Fruit fly (Drosophila melanogaster): Measurements from ENCODE around the gene CG32413.

Gene CG32413

DNA sequence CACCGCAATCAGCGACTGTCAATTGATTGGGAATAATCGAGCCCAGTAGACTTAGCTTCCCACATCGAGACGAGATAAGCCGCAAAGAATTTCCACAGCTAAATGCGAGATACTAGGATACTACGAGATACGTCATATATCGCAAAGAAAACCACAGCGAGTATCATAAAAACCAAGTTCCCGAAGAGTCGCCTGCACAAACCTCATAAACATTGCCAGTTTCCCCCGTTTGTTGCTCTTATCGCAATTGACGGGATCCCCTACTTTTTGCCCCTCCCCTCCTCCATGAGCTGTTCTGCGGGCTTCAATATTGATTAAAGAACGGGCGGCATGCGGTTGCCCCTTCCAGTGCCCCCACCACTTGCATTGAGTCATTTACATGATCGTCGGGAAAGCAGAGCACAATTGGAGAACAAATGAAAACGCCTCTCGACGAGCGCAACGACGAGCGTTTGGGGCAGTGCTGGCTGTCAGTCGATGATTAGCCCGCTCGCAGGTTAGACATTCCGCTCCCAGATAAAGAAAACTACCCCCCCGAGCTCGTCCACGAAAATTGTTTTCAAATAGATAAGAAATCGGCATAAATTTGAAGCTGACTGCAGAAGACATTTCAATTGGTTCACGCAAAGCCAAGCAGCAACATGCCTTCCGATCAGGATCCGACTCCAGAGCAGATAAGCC is 18.3 kb upstream of the CG32413 start, which contains the start of gene CG32407:
TSS of gene CG32407 (plus strand) at position 51 of the 681 bp plus-strand sequence.
- TF ChIP-seq CTCF (optimal IDR thresholded peaks at IDR 0.05) (no peak), CG8478 (optimal IDR thresholded peaks at IDR 0.05) (no peak)

DNA sequence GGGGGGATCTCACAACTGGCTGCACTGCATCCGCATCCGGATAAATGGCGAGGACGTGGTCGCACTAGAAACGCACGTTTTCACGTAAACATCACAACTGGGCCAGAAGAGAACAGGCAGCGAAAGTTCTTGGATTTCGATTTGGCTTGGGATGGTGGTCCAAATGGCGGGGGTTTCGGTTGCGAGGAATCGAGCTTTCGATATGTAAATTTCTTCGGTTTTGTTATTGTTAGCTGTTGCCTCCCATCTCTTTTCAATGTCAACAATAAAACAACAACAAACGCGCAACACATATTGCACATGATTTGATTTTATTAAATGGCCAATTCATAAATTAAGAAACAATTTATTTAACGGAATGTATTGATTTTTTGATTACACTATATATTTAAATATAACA is 17.4 kb upstream of the CG32413 start, which contains the start of gene PXo:
TSS of gene PXo (minus strand) at position 101 of the 400 bp plus-strand sequence.
- TF ChIP-seq CG8478 (optimal IDR thresholded peaks at IDR 0.05) (no peak), CTCF (optimal IDR thresholded peaks at IDR 0.05) (no peak)

DNA sequence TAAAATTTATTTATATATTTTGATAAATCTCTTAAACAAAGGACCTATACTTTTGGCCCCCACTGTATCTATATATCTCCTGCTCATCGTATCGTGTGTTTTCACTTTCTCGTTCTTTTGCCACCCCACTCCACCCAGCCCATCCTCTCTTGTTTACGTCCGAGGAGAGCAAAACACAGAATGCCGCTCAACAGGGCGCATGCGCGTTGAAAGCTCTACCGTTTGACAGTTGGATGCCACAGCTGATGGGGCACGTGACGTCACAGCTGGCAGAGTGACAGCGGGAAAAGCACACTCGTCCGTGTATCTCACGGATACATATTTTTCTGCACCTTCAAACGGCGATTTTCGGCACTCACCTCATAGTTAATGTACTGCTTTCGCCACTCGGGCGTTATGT is 16.9 kb upstream of the CG32413 start:
- TF ChIP-seq CTCF (optimal IDR thresholded peaks at IDR 0.05) (no peak), CG8478 (optimal IDR thresholded peaks at IDR 0.05) (no peak)

DNA sequence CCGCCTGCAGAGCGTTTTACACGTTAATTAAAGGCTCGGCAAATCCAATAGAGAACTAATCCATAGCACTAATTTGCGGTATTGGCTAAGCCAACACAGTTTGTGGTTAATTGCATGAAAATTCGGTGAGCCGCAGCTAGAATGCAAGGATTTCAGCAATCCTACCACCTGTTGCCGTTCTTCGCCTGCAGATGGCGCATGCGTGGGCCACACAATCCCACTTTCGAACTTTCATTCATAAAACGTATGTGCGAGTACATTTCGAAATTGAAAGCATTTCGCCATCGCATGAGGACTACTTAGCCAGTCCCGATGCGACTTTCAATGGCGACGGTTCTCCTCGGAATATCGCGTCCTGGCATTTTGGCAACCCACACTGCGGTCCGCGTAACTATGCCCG is 3.2 kb upstream of the CG32413 start, which contains the start of gene CG13288:
TSS of gene CG13288 (plus strand) at position 305 of the 400 bp plus-strand sequence.
- TF ChIP-seq CG8478 (optimal IDR thresholded peaks at IDR 0.05) (no peak), CTCF (optimal IDR thresholded peaks at IDR 0.05) (peak; percentile 82 to 91)

DNA sequence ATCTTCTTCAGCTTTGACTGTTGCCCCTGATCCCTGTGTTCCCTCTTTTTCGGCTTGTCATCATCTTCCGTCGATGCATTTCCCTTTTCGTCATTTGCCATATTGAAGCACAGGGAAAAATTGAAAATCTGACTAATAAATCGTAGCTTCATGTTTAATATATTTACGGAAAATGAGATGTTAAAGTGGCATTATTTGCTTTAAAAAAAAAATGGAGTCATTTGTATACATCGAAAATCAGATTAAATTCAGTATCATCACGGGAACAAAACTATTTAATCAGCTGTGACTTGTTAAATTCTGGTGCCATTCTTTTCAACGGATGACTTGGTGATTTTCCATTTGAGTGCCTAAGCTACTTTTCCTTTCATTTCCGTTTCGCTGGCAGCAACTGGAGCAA is 2.7 kb upstream of the CG32413 start, which contains the start of gene CG10486:
TSS of gene CG10486 (minus strand) at position 101 of the 400 bp plus-strand sequence.
- TF ChIP-seq CTCF (optimal IDR thresholded peaks at IDR 0.05), result no peak
- TF ChIP-seq CG8478 (optimal IDR thresholded peaks at IDR 0.05), result no peak

DNA sequence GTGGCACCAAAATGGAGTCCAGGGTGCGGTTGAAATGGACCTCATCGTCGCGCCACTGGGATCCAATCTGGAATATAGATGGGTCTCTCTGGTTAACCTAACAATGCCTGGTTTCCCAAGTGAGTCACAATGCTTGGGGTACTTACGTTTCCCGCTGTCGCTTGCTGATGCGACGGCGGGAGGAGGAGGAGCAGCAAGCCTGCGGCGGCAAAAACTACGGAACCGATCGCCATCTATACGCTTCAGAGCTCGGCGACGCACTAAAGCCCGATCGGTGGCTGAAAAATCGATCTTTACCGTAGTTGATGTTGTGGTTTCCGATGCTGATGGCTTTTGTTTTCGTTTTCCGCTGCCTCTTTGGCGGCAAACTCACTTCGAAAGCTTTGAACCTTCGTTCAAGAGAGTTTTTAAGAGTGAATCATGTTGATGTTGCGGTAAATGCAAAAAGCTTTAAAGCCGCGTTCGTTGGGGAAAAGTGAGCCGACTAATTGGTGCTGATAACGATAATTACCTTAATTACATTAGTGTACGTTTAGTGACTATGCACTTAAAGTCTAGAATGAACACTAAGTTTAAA is 1.6 kb downstream of the CG32413 start, which contains the start of gene QC:
TSS of gene QC (minus strand) at position 268 of the 577 bp plus-strand sequence.
- no peak for TF ChIP-seq CG8478 (optimal IDR thresholded peaks at IDR 0.05)
- no peak for TF ChIP-seq CTCF (optimal IDR thresholded peaks at IDR 0.05)

DNA sequence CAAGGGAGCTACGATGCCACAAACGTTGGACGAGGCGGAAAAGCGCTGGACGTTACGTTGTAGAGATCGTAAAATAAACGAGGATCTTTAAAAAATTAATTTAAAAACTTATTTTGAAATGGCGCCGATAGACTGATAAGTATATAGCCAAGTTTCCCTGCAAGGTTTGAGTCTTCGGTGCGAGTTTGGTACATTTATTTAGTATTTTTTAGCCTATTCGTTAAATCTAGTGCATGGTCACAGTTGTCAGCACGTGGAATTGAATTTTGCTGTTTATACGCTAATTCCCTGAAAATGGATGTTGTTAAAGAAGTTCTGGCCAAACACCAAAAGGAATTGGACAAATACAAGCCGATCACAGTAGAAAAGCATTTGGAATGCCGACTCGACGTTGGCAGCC is 4.5 kb downstream of the CG32413 start, which contains the start of gene CG32409:
TSS of gene CG32409 (plus strand) at position 224 of the 400 bp plus-strand sequence.
- TF ChIP-seq CG8478 (optimal IDR thresholded peaks at IDR 0.05) (no peak), CTCF (optimal IDR thresholded peaks at IDR 0.05) (peak in 1 of 2 experiments; percentile 36)

DNA sequence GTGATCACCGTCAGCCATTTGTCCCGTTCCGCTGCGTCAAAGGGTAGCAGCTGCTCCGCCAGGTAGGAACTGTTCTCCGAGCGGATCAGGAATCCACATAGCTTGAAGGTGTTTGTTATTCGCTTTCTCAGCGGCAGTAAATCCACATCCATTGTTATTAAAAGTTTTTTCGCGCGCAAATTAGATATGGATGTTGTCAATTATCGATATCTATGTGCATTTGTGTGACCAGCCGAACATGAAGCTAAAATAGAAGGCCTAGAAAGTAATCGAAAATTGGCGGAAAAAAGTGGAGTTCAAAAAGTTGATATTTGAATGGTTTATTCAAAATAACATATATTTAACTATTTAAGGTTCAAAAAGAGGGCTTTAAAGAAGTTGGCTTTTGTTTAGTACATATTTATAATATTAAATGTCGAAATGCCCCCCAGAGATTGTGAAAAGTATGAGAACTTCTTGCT is 6.6 kb downstream of the CG32413 start, which contains the start of the genes PolE2 and CG5592:
TSS of gene PolE2 (minus strand) at position 208 of the 461 bp plus-strand sequence.
TSS of gene CG5592 (plus strand) at position 411 of the 461 bp plus-strand sequence.
- no peak for TF ChIP-seq CG8478 (optimal IDR thresholded peaks at IDR 0.05)
- no peak for TF ChIP-seq CTCF (optimal IDR thresholded peaks at IDR 0.05)

DNA sequence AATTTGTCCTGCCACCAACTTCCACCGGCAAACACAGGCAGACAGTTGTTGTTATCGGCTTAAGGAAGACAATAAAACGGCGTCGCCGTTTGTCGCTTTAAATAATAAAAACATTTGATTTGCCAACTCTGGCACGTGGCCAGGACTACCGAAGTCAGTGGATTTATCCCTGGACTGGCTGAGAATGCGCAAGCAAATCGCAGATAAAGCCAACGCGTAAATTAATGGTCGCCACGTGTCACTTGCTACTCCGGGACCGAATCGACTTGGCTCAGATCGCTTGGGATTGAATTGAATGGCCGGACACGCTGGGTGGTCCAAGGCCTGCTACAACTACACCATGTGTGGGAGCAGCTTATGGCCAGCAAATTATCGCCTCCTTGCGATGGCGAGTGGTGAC is 10.8 kb downstream of the CG32413 start:
- TF ChIP-seq CTCF (optimal IDR thresholded peaks at IDR 0.05) (no peak), CG8478 (optimal IDR thresholded peaks at IDR 0.05) (no peak)

DNA sequence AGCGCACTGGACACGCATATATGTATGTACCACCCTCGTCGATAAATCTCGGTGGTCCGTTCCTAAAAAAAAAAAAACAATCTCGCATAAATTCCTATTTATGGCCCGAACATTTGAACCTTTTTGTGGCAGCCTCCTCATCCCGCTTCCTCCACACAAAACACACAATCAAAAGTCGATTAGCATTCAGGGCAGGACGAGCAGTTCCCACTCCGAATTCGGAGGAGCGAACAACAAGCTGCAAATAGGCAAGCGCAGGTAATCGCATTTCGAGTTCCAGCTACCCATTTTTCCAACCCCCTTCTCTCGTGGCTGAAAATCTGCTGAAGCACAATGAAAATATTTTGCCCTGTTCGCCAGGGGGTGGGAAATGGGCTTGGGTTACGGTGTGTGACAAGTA is 12.0 kb downstream of the CG32413 start:
- TF ChIP-seq CTCF (optimal IDR thresholded peaks at IDR 0.05) (no peak), CG8478 (optimal IDR thresholded peaks at IDR 0.05) (no peak)

DNA sequence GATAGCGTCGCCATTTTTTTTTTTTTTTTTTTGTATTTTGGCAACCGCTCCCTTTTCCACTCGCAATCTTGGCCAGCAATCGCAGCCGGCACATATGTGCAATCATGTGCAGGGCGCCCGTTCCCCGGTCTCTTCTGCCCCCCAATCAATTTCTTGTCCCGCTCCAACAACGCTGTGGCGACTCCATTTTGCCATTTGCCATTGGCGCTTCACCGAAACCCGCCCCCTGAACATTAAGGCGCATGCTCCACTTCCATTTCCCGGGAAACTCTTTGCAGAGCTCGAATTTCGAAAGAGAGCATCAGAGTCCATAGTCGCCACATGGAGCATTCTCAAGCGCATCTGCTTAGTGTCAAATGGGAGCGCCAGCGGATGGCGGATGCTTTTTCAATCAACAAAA is 12.7 kb downstream of the CG32413 start:
- TF ChIP-seq CTCF (optimal IDR thresholded peaks at IDR 0.05) (no peak), CG8478 (optimal IDR thresholded peaks at IDR 0.05) (no peak)

DNA sequence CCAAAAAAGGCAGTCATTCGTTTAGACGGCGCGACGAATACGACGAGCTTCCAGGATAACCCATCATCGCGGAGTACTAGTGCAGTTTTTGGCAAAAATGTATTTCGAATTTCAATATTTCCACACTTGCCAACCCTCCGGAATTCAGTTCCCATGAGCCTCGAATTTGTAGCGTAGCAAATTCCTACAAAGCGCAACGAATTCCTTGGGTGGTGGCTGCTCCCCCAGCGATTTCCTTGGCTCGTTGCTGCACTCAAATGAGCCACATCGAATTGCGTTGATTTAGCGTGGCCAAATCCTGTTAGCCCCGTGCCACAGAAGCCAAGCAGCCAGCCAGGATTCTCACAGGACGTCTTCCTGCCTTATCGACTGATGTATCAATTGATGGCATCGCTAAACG is 19.1 kb downstream of the CG32413 start:
- TF ChIP-seq CTCF (optimal IDR thresholded peaks at IDR 0.05), result no peak
- no peak for TF ChIP-seq CG8478 (optimal IDR thresholded peaks at IDR 0.05)

DNA sequence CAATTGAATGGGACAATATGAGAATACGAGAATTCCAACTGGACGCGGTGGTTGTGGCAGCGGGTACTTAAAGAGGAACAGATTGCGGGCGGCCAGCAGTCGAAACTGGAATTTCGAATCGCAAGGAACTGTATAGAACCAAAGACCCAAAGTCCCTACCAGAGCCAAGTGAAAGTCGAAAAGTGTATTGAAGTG is 21.7 kb downstream of the CG32413 start, which contains the start of gene CG13287:
TSS of gene CG13287 (plus strand) at position 96 of the 195 bp plus-strand sequence.
- TF ChIP-seq CG8478 (optimal IDR thresholded peaks at IDR 0.05) (no peak), CTCF (optimal IDR thresholded peaks at IDR 0.05) (no peak)

DNA sequence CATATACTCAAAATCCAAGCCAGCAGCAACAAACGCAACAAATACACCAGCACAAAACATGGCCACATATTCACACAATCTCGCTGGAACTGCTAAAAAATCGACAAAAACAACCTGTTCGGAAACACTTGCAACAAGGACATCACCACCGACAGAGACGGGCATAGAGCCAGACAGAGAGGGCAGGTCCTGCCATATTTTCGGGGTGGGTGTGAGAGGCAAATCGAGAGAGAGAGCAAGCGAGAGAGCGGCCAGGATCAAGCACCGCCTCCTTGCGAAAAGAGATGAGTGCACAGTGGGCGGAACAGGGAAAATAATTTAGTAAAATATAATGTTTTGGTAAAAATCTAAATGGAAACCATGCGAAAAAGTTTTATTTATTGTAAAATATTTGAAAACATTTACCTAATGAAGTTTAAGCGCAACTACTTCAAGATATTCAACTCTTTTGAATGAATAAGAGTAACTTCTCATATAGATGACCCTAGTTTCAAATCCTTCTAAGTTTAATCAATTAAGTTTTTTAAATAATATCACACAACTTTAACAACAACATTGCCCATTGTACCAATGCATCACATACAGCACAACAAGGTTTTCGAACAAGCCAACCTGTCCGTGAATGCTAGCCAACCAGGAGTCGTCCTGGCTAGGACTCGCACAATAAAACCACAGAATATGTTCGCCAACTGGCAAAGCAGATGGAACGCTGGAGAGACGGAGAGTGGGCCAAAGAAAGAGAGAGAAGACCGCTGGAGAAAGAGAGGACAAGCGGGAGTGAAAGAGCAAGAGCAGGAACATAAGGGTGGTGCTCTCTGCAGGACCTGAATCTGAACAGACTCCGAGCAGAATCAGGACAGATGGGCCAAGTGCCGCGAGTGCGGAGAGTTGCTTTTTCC is 22.3 kb downstream of the CG32413 start:
- TF ChIP-seq CTCF (optimal IDR thresholded peaks at IDR 0.05), result peak in 1 of 2 experiments; percentile 28
- TF ChIP-seq CG8478 (optimal IDR thresholded peaks at IDR 0.05), result no peak

DNA sequence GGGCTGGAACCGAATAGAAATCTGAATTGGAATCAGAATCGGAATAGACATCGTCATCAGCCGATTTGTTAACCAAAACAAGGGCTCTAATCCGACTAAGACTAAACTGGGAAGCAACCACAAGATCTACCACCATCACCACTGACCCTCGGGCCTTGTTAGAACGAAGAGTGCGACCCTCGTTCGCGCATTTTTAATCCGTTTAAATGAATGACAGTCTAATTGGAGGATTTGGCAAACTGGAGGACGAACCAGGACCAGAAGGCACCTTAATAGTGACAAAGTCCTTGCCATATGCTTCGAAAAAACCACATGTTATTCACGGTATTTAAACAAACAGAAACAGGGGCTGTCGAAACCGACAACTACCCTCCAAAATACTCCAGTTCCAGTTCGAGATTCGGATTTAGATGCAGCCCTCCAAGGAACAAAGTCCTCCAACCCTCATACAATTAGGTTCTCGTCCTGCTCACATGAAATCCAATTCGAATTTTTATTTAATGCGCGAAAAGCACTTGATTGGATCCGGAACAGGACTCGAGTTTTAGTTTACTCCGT is 25.0 kb downstream of the CG32413 start:
- TF ChIP-seq CG8478 (optimal IDR thresholded peaks at IDR 0.05), result no peak
- no peak for TF ChIP-seq CTCF (optimal IDR thresholded peaks at IDR 0.05)
